Fruit fly (Drosophila melanogaster): ENCODE data around the gene Spn28F.

Spn28F gene

DNA sequence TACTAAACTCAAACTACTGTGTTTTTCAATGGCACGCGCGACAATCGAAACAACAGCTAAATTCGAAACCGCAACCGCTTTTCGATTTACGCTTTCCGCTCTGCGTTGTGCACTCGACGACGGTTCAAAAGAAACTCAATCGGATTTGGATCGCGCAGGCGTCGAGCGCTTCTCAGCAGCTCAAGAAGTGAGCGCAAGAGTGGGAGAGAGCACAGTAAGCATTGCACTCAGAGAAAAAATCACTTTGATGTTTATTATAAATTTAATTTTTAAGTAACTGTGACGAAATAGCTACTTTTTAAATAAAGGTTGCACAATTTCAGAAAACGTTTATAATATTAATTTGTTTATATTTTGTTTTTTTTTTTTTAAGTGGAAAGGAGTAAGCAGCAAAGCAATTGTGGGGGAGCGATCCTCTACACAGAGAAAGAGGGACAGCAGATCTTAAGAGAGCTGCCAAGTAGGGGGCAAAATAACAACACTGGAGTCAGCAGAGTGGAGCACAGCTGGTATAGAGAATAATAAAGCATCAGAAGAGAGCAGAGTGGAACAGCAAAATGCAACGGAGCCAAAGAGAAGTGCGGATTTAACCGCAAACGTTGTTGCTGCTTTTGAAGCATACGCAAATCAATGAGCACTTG, 36.1 kb upstream of the Spn28F start (continued):
- TF ChIP-seq schlank (tag; optimal IDR thresholded peaks at IDR 0.05) (peak; percentile 79), CG1233 (GFP tag; optimal IDR thresholded peaks at IDR 0.05) (peak; percentile 96), mld (GFP tag; IDR thresholded peaks at IDR 0.05; ENCODE audit: partially characterized antibody) (no peak), unpg (GFP tag; optimal IDR thresholded peaks at IDR 0.05) (peak; percentile 99), abd-A (tag; optimal IDR thresholded peaks at IDR 0.05) (peak; percentile 69), hth (optimal IDR thresholded peaks at IDR 0.05) (no peak), CG2678 (tag; optimal IDR thresholded peaks at IDR 0.05) (peak; percentile 98), CG34376 (GFP tag; optimal IDR thresholded peaks at IDR 0.05) (peak; percentile 73), GATAe (GFP tag; conservative IDR thresholded peaks at IDR 0.05) (peak; percentile 78), Jarid2 (GFP tag; optimal IDR thresholded peaks at IDR 0.05) (peak; percentile 88), CG4424 (GFP tag; optimal IDR thresholded peaks at IDR 0.05) (peak; percentile 99), z (GFP tag; IDR thresholded peaks at IDR 0.05) (peak; percentile 97), bigmax (GFP tag; optimal IDR thresholded peaks at IDR 0.05) (peak; percentile 61), zfh2 (GFP tag; optimal IDR thresholded peaks at IDR 0.05) (peak; percentile 67), lmd (GFP tag; IDR thresholded peaks at IDR 0.05) (peak; percentile 98), CG12391 (tag; optimal IDR thresholded peaks at IDR 0.05) (peak; percentile 99), CG2712 (tag; optimal IDR thresholded peaks at IDR 0.05) (peak; percentile 98), repo (GFP tag; optimal IDR thresholded peaks at IDR 0.05) (peak; percentile 83), lab (GFP tag; optimal IDR thresholded peaks at IDR 0.05) (peak; percentile 98), CG6689 (GFP tag; IDR thresholded peaks at IDR 0.05) (peak; percentile 99), CG12219 (GFP tag; optimal IDR thresholded peaks at IDR 0.05) (peak; percentile 94), CG13775 (GFP tag; optimal IDR thresholded peaks at IDR 0.05) (peak; percentile 97), fru (optimal IDR thresholded peaks at IDR 0.05) (no peak), Adf1 (GFP tag; IDR thresholded peaks at IDR 0.05) (peak; percentile 79), Hr78 (GFP tag; optimal IDR thresholded peaks at IDR 0.05) (peak in 1 of 2 experiments; percentile 86), az2 (GFP tag; optimal IDR thresholded peaks at IDR 0.05) (peak; percentile 99), Med (GFP tag) (peak; percentile 98), CG17359 (tag; optimal IDR thresholded peaks at IDR 0.05) (peak; percentile 99), dimm (GFP tag; IDR thresholded peaks at IDR 0.05) (peak; percentile 97), shn (GFP tag; optimal IDR thresholded peaks at IDR 0.05) (peak; percentile 65), CG3995 (GFP tag; optimal IDR thresholded peaks at IDR 0.05) (peak; percentile 66), nerfin-2 (GFP tag; IDR thresholded peaks at IDR 0.05; ENCODE audit: partially characterized antibody) (no peak), tna (GFP tag; IDR thresholded peaks at IDR 0.05; ENCODE audit: partially characterized antibody) (no peak; the same call in 1 of the 2 replicates), CG6791 (GFP tag; IDR thresholded peaks at IDR 0.05; ENCODE audit: partially characterized antibody) (peak; percentile 68; the same call in 2 of the 3 replicates), Ssrp (tag; optimal IDR thresholded peaks at IDR 0.05) (peak; percentile 98), B-H1 (GFP tag; IDR thresholded peaks at IDR 0.05) (peak; percentile 97), sr (GFP tag; IDR thresholded peaks at IDR 0.05) (peak; percentile 95), CG6813 (GFP tag; optimal IDR thresholded peaks at IDR 0.05) (peak; percentile 98), trem (tag; optimal IDR thresholded peaks at IDR 0.05) (peak; percentile 94), Atf3 (GFP tag; optimal IDR thresholded peaks at IDR 0.05) (peak; percentile 87), Ravus (GFP tag; IDR thresholded peaks at IDR 0.05) (peak; percentile 92), BEAF-32 (GFP tag; optimal IDR thresholded peaks at IDR 0.05) (peak; percentile 0), Abd-B (GFP tag; optimal IDR thresholded peaks at IDR 0.05) (peak; percentile 93), tx (GFP tag; optimal IDR thresholded peaks at IDR 0.05) (peak; percentile 79), Sry-β (GFP tag; optimal IDR thresholded peaks at IDR 0.05) (peak; percentile 75), dmrt11E (tag; optimal IDR thresholded peaks at IDR 0.05) (peak; percentile 99), wor (GFP tag; IDR thresholded peaks at IDR 0.05) (peak; percentile 97), Stat92E (GFP tag; optimal IDR thresholded peaks at IDR 0.05) (peak in 1 of 3 experiments; percentile 98), CG7372 (GFP tag; IDR thresholded peaks at IDR 0.05) (peak; percentile 97)
